Worm (Caenorhabditis elegans) whole organism, L1 larva: ENCODE measurements around the gene pptr-1.

Experiments
- ama-1 ChIP-seq: fragments of 150-350 bp; optimal IDR thresholded peaks from 2 replicates; lab custom pipeline; 2014
- efl-1 ChIP-seq, 4 experiments: fragments of 150-350 bp; optimal IDR thresholded peaks in 3 of 4; peaks in 1 of 4; 1 replicate in 1 of 4; 2 replicates in 3 of 4; lab custom pipeline; 2014; ENCODE audit warnings: missing biosample characterization in 2 of 4, missing genetic modification characterization in 2 of 4, missing genetic modification reagents in 2 of 4
- elt-2 ChIP-seq: sonication (generic microtip); optimal IDR thresholded peaks from 2 replicates; lab custom pipeline; 2016; ENCODE audit warnings: missing genetic modification characterization, mild to moderate bottlenecking, inconsistent platforms, missing compliant biosample characterization, missing genetic modification reagents
- fos-1 ChIP-seq: fragments of 150-350 bp; optimal IDR thresholded peaks from 2 replicates; lab custom pipeline; 2014; ENCODE audit warnings: missing biosample characterization, missing genetic modification characterization
- grh-1 ChIP-seq: fragments of 200-800 bp; sonication (Bioruptor generic); IDR thresholded peaks from 2 replicates; pipeline ENCODE4 v1.3.6; 2022; ENCODE audit warnings: missing genetic modification reagents, missing genetic modification characterization, missing compliant biosample characterization
- lsy-2 ChIP-seq, 2 experiments: fragments of 150-350 bp; optimal IDR thresholded peaks; 2 replicates each; lab custom pipeline; 2014; ENCODE audit warnings: missing biosample characterization in 2 of 2, missing genetic modification characterization in 2 of 2
- nhr-11 ChIP-seq: fragments of 150-350 bp; optimal IDR thresholded peaks from 2 replicates; lab custom pipeline; 2014; ENCODE audit warnings: missing biosample characterization, missing genetic modification characterization
- nhr-12 ChIP-seq: sonication (generic microtip); optimal IDR thresholded peaks from 2 replicates; lab custom pipeline; 2017; ENCODE audit warnings: missing biosample characterization, missing genetic modification characterization
- pqm-1 ChIP-seq: sonication (generic microtip); optimal IDR thresholded peaks from 3 replicates; lab custom pipeline; 2017; ENCODE audit warnings: missing biosample characterization, missing genetic modification characterization
- snpc-4 ChIP-seq: fragments of 150-350 bp; optimal IDR thresholded peaks from 2 replicates; lab custom pipeline; 2014; ENCODE audit warnings: missing biosample characterization, missing genetic modification characterization
- sup-37 ChIP-seq: fragments of 200-800 bp; sonication (Bioruptor generic); optimal IDR thresholded peaks from 2 replicates; lab custom pipeline; 2018; ENCODE audit warnings: mild to moderate bottlenecking, missing genetic modification characterization, missing compliant biosample characterization
- unc-62 ChIP-seq: fragments of 150-350 bp; optimal IDR thresholded peaks from 2 replicates; lab custom pipeline; 2014; ENCODE audit warnings: missing biosample characterization, missing genetic modification reagents, missing genetic modification characterization
- ztf-11 ChIP-seq, 2 experiments: sonication (generic microtip); optimal IDR thresholded peaks; 2 replicates each; lab custom pipeline; 2016 to 2017; ENCODE audit warnings: missing genetic modification characterization in 2 of 2, missing biosample characterization in 1 of 2, missing compliant biosample characterization in 1 of 2
- ztf-4 ChIP-seq: fragments of 150-350 bp; optimal IDR thresholded peaks from 2 replicates; lab custom pipeline; 2014; ENCODE audit warnings: missing biosample characterization, missing genetic modification characterization

DNA sequence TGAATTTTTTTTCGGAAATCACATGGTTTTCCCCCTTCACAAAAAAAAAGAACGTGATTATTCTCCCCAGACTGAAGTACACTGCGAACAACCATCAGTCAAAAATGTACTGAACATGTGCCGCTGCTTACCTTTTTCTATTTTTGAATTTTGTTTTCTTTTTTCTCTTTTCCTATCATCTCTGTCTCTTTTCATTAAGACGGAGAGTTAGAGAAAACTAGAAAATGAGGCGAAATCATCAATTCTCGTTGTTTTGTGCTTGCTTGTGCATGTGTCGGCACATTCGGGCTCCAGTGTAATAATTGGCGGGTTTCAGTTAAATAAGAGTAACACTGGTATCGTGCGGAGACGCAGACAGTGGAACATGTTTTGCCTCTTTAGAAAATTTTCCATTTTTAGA lies 5.0 kb upstream of the pptr-1 start:
- TF ChIP-seq nhr-12 (tag; lab: Kevin White, UChicago), result no peak
- TF ChIP-seq grh-1 (GFP tag; lab: Robert Waterston, UW), result no peak
- no peak for TF ChIP-seq elt-2 (tag; lab: Kevin White, UChicago)
- peak in 1 of 2 experiments; percentile 44 for TF ChIP-seq lsy-2 (tag; optimal IDR thresholded peaks at IDR 0.05; lab: Kevin White, UChicago)
- TF ChIP-seq ama-1, result no peak
- TF ChIP-seq ztf-4 (tag; lab: Kevin White, UChicago), result no peak
- TF ChIP-seq ztf-11 (tag; optimal IDR thresholded peaks at IDR 0.05; lab: Kevin White, UChicago), result no peak
- TF ChIP-seq nhr-11 (tag; lab: Kevin White, UChicago), result no peak
- no peak for TF ChIP-seq sup-37 (GFP tag; lab: Kevin White, UChicago)
- no peak for TF ChIP-seq fos-1
- TF ChIP-seq snpc-4 (tag; lab: Kevin White, UChicago), result no peak
- TF ChIP-seq unc-62, result no peak
- no peak for TF ChIP-seq pqm-1 (tag; lab: Kevin White, UChicago)
- peak; percentile 15 to 25 for TF ChIP-seq efl-1 (optimal IDR thresholded peaks at IDR 0.05; lab: Kevin White, UChicago)
- TF ChIP-seq efl-1 (GFP tag; optimal IDR thresholded peaks at IDR 0.05 in 1 of 2; lab: Kevin White, UChicago), result peak; percentile 9 to 90
